In genomic region chrX:7323649-7324511, dm6 we compare ENCODE assay signal across 1 fruit fly cellular context.
A peak's percentile ranks its signal among the peaks of the same experiment; 100 is the strongest.
TF ChIP-seq lines count a peak whose summit lies in the region.

Gene Atg5, minus strand, starts transcription at chrX:7323770.
Gene Dok, plus strand, starts transcription at chrX:7324214.

TF ChIP-seq in whole organism, embryonic, 481 proteins besides CTCF, POLR2A, EP300 and RAD21 (continued from another document):
- TF ChIP-seq chinmo (GFP tag; IDR thresholded peaks at IDR 0.05; lab: Robert Waterston, UW; ENCODE audit: partially characterized antibody) (0 out of 4 replicates have a peak, but pooled peaks have one; percentile 62), BEAF-32 (GFP tag; optimal IDR thresholded peaks at IDR 0.05; lab: Kevin White, UChicago) (peak; percentile 81), amos (GFP tag; IDR thresholded peaks at IDR 0.05; lab: Robert Waterston, UW; ENCODE audit: partially characterized antibody) (peak; percentile 79), prd (optimal IDR thresholded peaks at IDR 0.05; lab: Kevin White, UChicago) (no peak), prd (GFP tag; IDR thresholded peaks at IDR 0.05; lab: Robert Waterston, UW) (peak; percentile 44; the same call in 1 of the 3 replicates), CG14710 (tag; optimal IDR thresholded peaks at IDR 0.05; lab: Kevin White, UChicago) (peak; percentile 79), Nf-YB (GFP tag; optimal IDR thresholded peaks at IDR 0.05; lab: Kevin White, UChicago) (peak; percentile 25), sisA (GFP tag; IDR thresholded peaks at IDR 0.05; lab: Robert Waterston, UW) (peak; percentile 56), CG17829 (tag; optimal IDR thresholded peaks at IDR 0.05; lab: Kevin White, UChicago) (peak; percentile 53), CG3847 (GFP tag; IDR thresholded peaks at IDR 0.05; lab: Robert Waterston, UW) (peak; percentile 82), Opbp (GFP tag; IDR thresholded peaks at IDR 0.05; lab: Robert Waterston, UW; ENCODE audit: partially characterized antibody) (peak; percentile 60), CG9727 (GFP tag; optimal IDR thresholded peaks at IDR 0.05; lab: Kevin White, UChicago) (no peak), pum (GFP tag; optimal IDR thresholded peaks at IDR 0.05; lab: Kevin White, UChicago) (no peak), CG8924 (tag; optimal IDR thresholded peaks at IDR 0.05; lab: Kevin White, UChicago) (peak; percentile 25), mam (GFP tag; optimal IDR thresholded peaks at IDR 0.05; lab: Kevin White, UChicago) (peak; percentile 16), ci (GFP tag; IDR thresholded peaks at IDR 0.05; lab: Robert Waterston, UW) (0 out of 3 replicates have a peak, but pooled peaks have one; percentile 24), bowl (GFP tag; IDR thresholded peaks at IDR 0.05; lab: Robert Waterston, UW) (no peak), CG14050 (GFP tag; IDR thresholded peaks at IDR 0.05; lab: Robert Waterston, UW) (no peak), CG15479 (GFP tag; optimal IDR thresholded peaks at IDR 0.05; lab: Kevin White, UChicago) (peak; percentile 59), CG8478 (optimal IDR thresholded peaks at IDR 0.05; lab: Kevin White, UChicago) (no peak), CG10147 (GFP tag; optimal IDR thresholded peaks at IDR 0.05; lab: Kevin White, UChicago) (no peak), Dll (GFP tag; IDR thresholded peaks at IDR 0.05; lab: Robert Waterston, UW; ENCODE audit: partially characterized antibody) (peak; percentile 67), MBD-R2 (GFP tag; IDR thresholded peaks at IDR 0.05; lab: Robert Waterston, UW) (peak; percentile 63), CG9215 (GFP tag; IDR thresholded peaks at IDR 0.05; lab: Robert Waterston, UW) (no peak; the same call in 1 of the 2 replicates), CG7271 (tag; optimal IDR thresholded peaks at IDR 0.05; lab: Kevin White, UChicago) (peak; percentile 19), gro (GFP tag; optimal IDR thresholded peaks at IDR 0.05; lab: Kevin White, UChicago) (no peak), caup (GFP tag; optimal IDR thresholded peaks at IDR 0.05; lab: Kevin White, UChicago; ENCODE audit: severe bottlenecking) (no peak), CG32532 (GFP tag; IDR thresholded peaks at IDR 0.05; lab: Robert Waterston, UW) (peak; percentile 48), ato (GFP tag; IDR thresholded peaks at IDR 0.05; lab: Robert Waterston, UW; ENCODE audit: partially characterized antibody) (peak; percentile 44), Gug (GFP tag; IDR thresholded peaks at IDR 0.05; lab: Robert Waterston, UW) (peak; percentile 45; the same call in 2 of the 4 replicates), Nf-YA (GFP tag; IDR thresholded peaks at IDR 0.05; lab: Robert Waterston, UW) (no peak), CG15269 (tag; optimal IDR thresholded peaks at IDR 0.05; lab: Kevin White, UChicago) (peak; percentile 21), CG34422 (GFP tag; IDR thresholded peaks at IDR 0.05; lab: Robert Waterston, UW) (no peak), fd96Cb (tag; optimal IDR thresholded peaks at IDR 0.05; lab: Kevin White, UChicago) (no peak), CG34224 (GFP tag; IDR thresholded peaks at IDR 0.05; lab: Robert Waterston, UW; ENCODE audit: partially characterized antibody) (peak; percentile 39; the same call in 2 of the 3 replicates), Aef1 (GFP tag; IDR thresholded peaks at IDR 0.05; lab: Robert Waterston, UW) (0 out of 3 replicates have a peak, but pooled peaks have one; percentile 15), HHEX (GFP tag; optimal IDR thresholded peaks at IDR 0.05; lab: Kevin White, UChicago) (no peak), Lhr (GFP tag; optimal IDR thresholded peaks at IDR 0.05; lab: Kevin White, UChicago) (peak; percentile 61), CG1602 (GFP tag; optimal IDR thresholded peaks at IDR 0.05; lab: Kevin White, UChicago) (peak; percentile 30), Dek (tag; optimal IDR thresholded peaks at IDR 0.05; lab: Kevin White, UChicago) (peak; percentile 28), CG15514 (GFP tag; optimal IDR thresholded peaks at IDR 0.05; lab: Kevin White, UChicago) (peak; percentile 43), CG4617 (GFP tag; optimal IDR thresholded peaks at IDR 0.05; lab: Kevin White, UChicago; ENCODE audit: borderline replicate concordance) (peak; percentile 66), zen2 (GFP tag; IDR thresholded peaks at IDR 0.05; lab: Robert Waterston, UW; ENCODE audit: partially characterized antibody) (no peak), Hr51 (GFP tag; optimal IDR thresholded peaks at IDR 0.05; lab: Kevin White, UChicago) (peak in 1 of 2 experiments; percentile 20), CG1603 (tag; optimal IDR thresholded peaks at IDR 0.05; lab: Kevin White, UChicago) (peak; percentile 66), CG4360 (GFP tag; IDR thresholded peaks at IDR 0.05; lab: Robert Waterston, UW) (peak; percentile 95), CG10209 (GFP tag; optimal IDR thresholded peaks at IDR 0.05; lab: Kevin White, UChicago) (peak; percentile 18), CG9817 (tag; optimal IDR thresholded peaks at IDR 0.05; lab: Kevin White, UChicago) (peak; percentile 43), CG9437 (GFP tag; optimal IDR thresholded peaks at IDR 0.05; lab: Kevin White, UChicago) (no peak), crc (GFP tag; optimal IDR thresholded peaks at IDR 0.05; lab: Kevin White, UChicago) (no peak), sqz (GFP tag; optimal IDR thresholded peaks at IDR 0.05; lab: Kevin White, UChicago) (peak; percentile 24), lola (GFP tag; optimal IDR thresholded peaks at IDR 0.05; lab: Kevin White, UChicago) (peak in 1 of 3 experiments; percentile 9)
